Worm (Caenorhabditis elegans) whole organism, midembryonic: Measurements from ENCODE around the gene srw-91.

Source experiments
- T22C8.4 ChIP-seq: fragments of 200-800 bp; sonication (Bioruptor generic); IDR thresholded peaks from 2 replicates; pipeline ENCODE4 v1.3.6; 2022; ENCODE audit warnings: missing genetic modification characterization, missing compliant biosample characterization
- cog-1 ChIP-seq: sonication (generic microtip); optimal IDR thresholded peaks from 2 replicates; lab custom pipeline; 2016; ENCODE audit warnings: missing genetic modification characterization, missing compliant biosample characterization
- flt-1 ChIP-seq: fragments of 200-800 bp; sonication (Bioruptor generic); IDR thresholded peaks from 2 replicates; pipeline ENCODE4 v1.3.6; 2022; ENCODE audit warnings: missing genetic modification characterization, missing compliant biosample characterization
- klf-2 ChIP-seq: fragments of 200-800 bp; sonication (Bioruptor generic); conservative IDR thresholded peaks from 2 replicates; pipeline ENCODE4 v1.3.6; 2022; ENCODE audit warnings: missing genetic modification reagents, missing genetic modification characterization, missing compliant biosample characterization
- med-1 ChIP-seq: sonication (generic microtip); optimal IDR thresholded peaks from 2 replicates; lab custom pipeline; 2017; ENCODE audit warnings: missing genetic modification characterization, mild to moderate bottlenecking, missing compliant biosample characterization, antibody characterized with exemption, missing genetic modification reagents; ENCODE audit not compliant: insufficient read depth
- ztf-23 ChIP-seq: fragments of 200-800 bp; sonication (Bioruptor generic); IDR thresholded peaks from 2 replicates; pipeline ENCODE4 v1.3.6; 2022; ENCODE audit warnings: missing genetic modification reagents, missing genetic modification characterization, missing compliant biosample characterization
- ztf-29 ChIP-seq: fragments of 200-800 bp; sonication (Bioruptor generic); IDR thresholded peaks from 2 replicates; pipeline ENCODE4 v1.3.6; 2022; ENCODE audit warnings: missing genetic modification reagents, missing genetic modification characterization, missing compliant biosample characterization

ce11 chrV:1629329-1629728 is 51.3 kb downstream of the srw-91 start, which contains the start of gene nhr-238:
- TF ChIP-seq flt-1, result no peak
- TF ChIP-seq med-1 (GFP tag; lab: Kevin White, UChicago), result no peak
- TF ChIP-seq klf-2 (GFP tag; lab: Robert Waterston, UW), result no peak
- TF ChIP-seq cog-1 (tag; lab: Kevin White, UChicago), result no peak
- TF ChIP-seq T22C8.4 (GFP tag; lab: Robert Waterston, UW), result no peak
- no peak for TF ChIP-seq ztf-29 (GFP tag; lab: Robert Waterston, UW)
- TF ChIP-seq ztf-23, result no peak
